Fruit fly (Drosophila melanogaster): ENCODE data around the gene Vti1a.

Gene Vti1a

dm6 chr3L:680258-680657, 12.5 kb downstream of the Vti1a start, which contains the start of gene CG17129:
Gene CG17129, minus strand, starts transcription at chr3L:680326.
- no peak for TF ChIP-seq Hr78 (GFP tag; optimal IDR thresholded peaks at IDR 0.05)
- peak; percentile 66 for TF ChIP-seq Sp1 (GFP tag; optimal IDR thresholded peaks at IDR 0.05)
- no peak for TF ChIP-seq pan (optimal IDR thresholded peaks at IDR 0.05)
- TF ChIP-seq lola (GFP tag; optimal IDR thresholded peaks at IDR 0.05), result no peak
- TF ChIP-seq psq (GFP tag; optimal IDR thresholded peaks at IDR 0.05), result peak; percentile 64
- TF ChIP-seq CG32264 (GFP tag; optimal IDR thresholded peaks at IDR 0.05), result peak; percentile 44
- peak; percentile 51 for TF ChIP-seq Hr83 (GFP tag; optimal IDR thresholded peaks at IDR 0.05; ENCODE audit: poor library complexity, severe bottlenecking)
- TF ChIP-seq CG9705 (GFP tag; optimal IDR thresholded peaks at IDR 0.05), result peak; percentile 42
- no peak for TF ChIP-seq Abd-B (GFP tag; optimal IDR thresholded peaks at IDR 0.05)
- no peak for TF ChIP-seq Dfd (GFP tag; optimal IDR thresholded peaks at IDR 0.05)
- TF ChIP-seq jim (GFP tag; optimal IDR thresholded peaks at IDR 0.05), result peak; percentile 17
- TF ChIP-seq foxo (GFP tag; optimal IDR thresholded peaks at IDR 0.05), result peak; percentile 18 to 75
- TF ChIP-seq dsf (GFP tag; optimal IDR thresholded peaks at IDR 0.05; ENCODE audit: borderline replicate concordance), result peak; percentile 7
- TF ChIP-seq Hnf4 (GFP tag; optimal IDR thresholded peaks at IDR 0.05), result peak; percentile 72
- TF ChIP-seq rgr (GFP tag; optimal IDR thresholded peaks at IDR 0.05), result peak; percentile 71
- TF ChIP-seq br (GFP tag; optimal IDR thresholded peaks at IDR 0.05), result peak; percentile 49
- TF ChIP-seq dl (GFP tag; optimal IDR thresholded peaks at IDR 0.05; ENCODE audit: insufficient read depth in 1 of 2, partially characterized antibody in 2 of 2), result no peak
- peak; percentile 69 for TF ChIP-seq sv (GFP tag; optimal IDR thresholded peaks at IDR 0.05)
- peak; percentile 71 for TF ChIP-seq HLH106 (tag; optimal IDR thresholded peaks at IDR 0.05)
- TF ChIP-seq fru (GFP tag; optimal IDR thresholded peaks at IDR 0.05), result peak; percentile 71
- TF ChIP-seq Mio (GFP tag; optimal IDR thresholded peaks at IDR 0.05), result no peak
- no peak for TF ChIP-seq usp (GFP tag; optimal IDR thresholded peaks at IDR 0.05)
- no peak for TF ChIP-seq brk (GFP tag; optimal IDR thresholded peaks at IDR 0.05)
- peak; percentile 35 for TF ChIP-seq dmrt93B (GFP tag; optimal IDR thresholded peaks at IDR 0.05)
- no peak for TF ChIP-seq Rel (GFP tag; optimal IDR thresholded peaks at IDR 0.05)
- TF ChIP-seq Rel (tag; optimal IDR thresholded peaks at IDR 0.05), result no peak
- TF ChIP-seq N (GFP tag; optimal IDR thresholded peaks at IDR 0.05), result no peak
- TF ChIP-seq tai (GFP tag; optimal IDR thresholded peaks at IDR 0.05), result no peak
- no peak for TF ChIP-seq Dif (GFP tag; optimal IDR thresholded peaks at IDR 0.05; ENCODE audit: partially characterized antibody)
- peak; percentile 68 for TF ChIP-seq sage (GFP tag; optimal IDR thresholded peaks at IDR 0.05)
- no peak for TF ChIP-seq CrebA (GFP tag; optimal IDR thresholded peaks at IDR 0.05; ENCODE audit: borderline replicate concordance)
- peak; percentile 22 for TF ChIP-seq h (GFP tag; optimal IDR thresholded peaks at IDR 0.05)
- peak; percentile 74 for TF ChIP-seq Jra (GFP tag; optimal IDR thresholded peaks at IDR 0.05)
- peak; percentile 77 for TF ChIP-seq woc (GFP tag; optimal IDR thresholded peaks at IDR 0.05)
- no peak for TF ChIP-seq Myc (optimal IDR thresholded peaks at IDR 0.05)
- no peak for TF ChIP-seq Vsx2 (GFP tag; optimal IDR thresholded peaks at IDR 0.05; ENCODE audit: partially characterized antibody)
- TF ChIP-seq ey (GFP tag; optimal IDR thresholded peaks at IDR 0.05), result peak; percentile 74
- TF ChIP-seq OdsH (GFP tag; optimal IDR thresholded peaks at IDR 0.05), result peak; percentile 56
- TF ChIP-seq GATAd (GFP tag; optimal IDR thresholded peaks at IDR 0.05), result peak; percentile 11

- TF ChIP-seq Dif (GFP tag; optimal IDR thresholded peaks at IDR 0.05; ENCODE audit: partially characterized antibody) (no peak), lola (GFP tag; optimal IDR thresholded peaks at IDR 0.05) (no peak), dl (GFP tag; optimal IDR thresholded peaks at IDR 0.05; ENCODE audit: insufficient read depth in 1 of 2, partially characterized antibody in 2 of 2) (no peak), CrebA (GFP tag; optimal IDR thresholded peaks at IDR 0.05; ENCODE audit: borderline replicate concordance) (no peak), Hnf4 (GFP tag; optimal IDR thresholded peaks at IDR 0.05) (no peak), CG9705 (GFP tag; optimal IDR thresholded peaks at IDR 0.05) (no peak), HLH106 (tag; optimal IDR thresholded peaks at IDR 0.05) (no peak), Dfd (GFP tag; optimal IDR thresholded peaks at IDR 0.05) (no peak), Mio (GFP tag; optimal IDR thresholded peaks at IDR 0.05) (no peak), usp (GFP tag; optimal IDR thresholded peaks at IDR 0.05) (no peak), tai (GFP tag; optimal IDR thresholded peaks at IDR 0.05) (no peak)
Observed at dm6 chr3L:675856-676255, 16.9 kb downstream of the Vti1a start.
